Fruit fly (Drosophila melanogaster) whole organism, adult: Measurements from ENCODE around the gene Ac78C.

Experiments used
- CG12768 ChIP-seq: fragments of 200-800 bp; sonication (Bioruptor generic); optimal IDR thresholded peaks from 2 replicates; lab custom pipeline; 2017; ENCODE audit warnings: missing biosample characterization, missing genetic modification characterization, mild to moderate bottlenecking, moderate library complexity, missing genetic modification reagents
- CG7045 ChIP-seq: fragments of 200-800 bp; sonication (Bioruptor generic); optimal IDR thresholded peaks from 2 replicates; lab custom pipeline; 2017; ENCODE audit warnings: missing biosample characterization, mild to moderate bottlenecking, missing genetic modification characterization
- Clk ChIP-seq: fragments of 200-800 bp; sonication (Bioruptor generic); optimal IDR thresholded peaks from 2 replicates; lab custom pipeline; 2017; ENCODE audit warnings: missing biosample characterization, missing genetic modification characterization
- Crg-1 ChIP-seq: fragments of 200-800 bp; sonication (Bioruptor generic); optimal IDR thresholded peaks from 2 replicates; lab custom pipeline; 2016; ENCODE audit warnings: missing biosample characterization, missing genetic modification characterization
- bab1 ChIP-seq: fragments of 200-800 bp; sonication (Bioruptor generic); optimal IDR thresholded peaks from 3 replicates; lab custom pipeline; 2019; ENCODE audit warnings: missing biosample characterization, mild to moderate bottlenecking, missing genetic modification characterization, moderate library complexity
- cnc ChIP-seq, 2 experiments: fragments of >200 bp; optimal IDR thresholded peaks; 2 replicates each; lab custom pipeline; 2017
- kay ChIP-seq: fragments of 200-800 bp; sonication (Bioruptor generic); peaks from one replicate; lab custom pipeline; 2016; ENCODE audit warnings: missing biosample characterization, missing genetic modification characterization, borderline replicate concordance
- pad ChIP-seq: fragments of 200-800 bp; sonication (Bioruptor generic); optimal IDR thresholded peaks from 3 replicates; lab custom pipeline; 2017; ENCODE audit warnings: missing biosample characterization, missing genetic modification characterization, mild to moderate bottlenecking, moderate library complexity, missing genetic modification reagents

DNA sequence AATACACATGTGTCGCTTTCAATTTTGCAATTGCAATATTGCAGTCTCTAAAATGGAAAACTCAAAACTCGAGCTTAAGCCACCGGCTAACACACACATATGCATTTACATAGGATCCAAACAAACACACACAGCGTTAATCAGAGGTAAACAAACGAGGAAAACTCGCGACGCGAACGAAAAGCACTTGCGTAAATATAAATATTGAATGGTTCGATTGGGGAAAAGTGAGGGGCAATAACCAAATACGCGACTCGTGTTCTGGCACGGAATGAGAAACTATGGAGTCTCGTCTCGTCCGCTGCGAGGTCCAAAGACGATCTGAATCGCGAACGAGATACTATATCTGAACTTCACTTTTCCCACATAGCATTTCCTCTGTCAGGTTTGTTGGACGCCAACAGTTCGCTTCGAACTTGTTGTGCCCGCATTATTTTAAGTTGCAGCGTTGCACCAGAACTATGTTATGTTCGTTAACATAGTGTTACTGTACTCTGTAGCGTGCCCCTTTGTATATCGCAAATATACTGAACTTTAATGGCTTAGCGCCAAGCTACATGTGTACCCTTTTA lies 40.8 kb downstream of the Ac78C start, which contains the start of gene ko:
- TF ChIP-seq kay (GFP tag; lab: Kevin White, UChicago): peak; percentile 34
- TF ChIP-seq Clk (GFP tag; lab: Kevin White, UChicago): no peak
- TF ChIP-seq Crg-1 (GFP tag; lab: Kevin White, UChicago): no peak
- no peak for TF ChIP-seq CG12768
- TF ChIP-seq cnc (optimal IDR thresholded peaks at IDR 0.05; lab: Kevin White, UChicago): no peak
- no peak for TF ChIP-seq pad (GFP tag; lab: Kevin White, UChicago)
- TF ChIP-seq CG7045 (GFP tag; lab: Kevin White, UChicago): no peak
- TF ChIP-seq bab1 (GFP tag; lab: Kevin White, UChicago): no peak
